Worm (Caenorhabditis elegans): ENCODE results near the gene F53F8.6.

The F53F8.6 gene

ce11 chrV:20693968-20694367 is 10.1 kb upstream of the F53F8.6 start (continued):
- TF ChIP-seq bed-2 (GFP tag; IDR thresholded peaks at IDR 0.05) (no peak), ceh-58 (GFP tag; IDR thresholded peaks at IDR 0.05) (0 out of 2 replicates have a peak, but pooled peaks have one; percentile 83), lir-1 (GFP tag; conservative IDR thresholded peaks at IDR 0.05) (peak; percentile 63), efl-1 (GFP tag; optimal IDR thresholded peaks at IDR 0.05) (no peak), mcd-1 (GFP tag; IDR thresholded peaks at IDR 0.05) (peak; percentile 53), let-526 (GFP tag; IDR thresholded peaks at IDR 0.05) (no peak), Y67H2A.10 (GFP tag; conservative IDR thresholded peaks at IDR 0.05) (no peak), F22D6.2 (tag; optimal IDR thresholded peaks at IDR 0.05) (no peak), madf-6 (GFP tag; IDR thresholded peaks at IDR 0.05) (peak; percentile 26; the same call in 1 of the 2 replicates), ztf-18 (tag; optimal IDR thresholded peaks at IDR 0.05) (peak; percentile 67), repo-1 (tag; optimal IDR thresholded peaks at IDR 0.05) (peak; percentile 72), lsl-1 (GFP tag; optimal IDR thresholded peaks at IDR 0.05) (peak; percentile 32), cebp-1 (GFP tag; IDR thresholded peaks at IDR 0.05) (no peak), cebp-1 (tag; optimal IDR thresholded peaks at IDR 0.05) (peak; percentile 63), ceh-91 (GFP tag; IDR thresholded peaks at IDR 0.05) (no peak), ets-4 (GFP tag; optimal IDR thresholded peaks at IDR 0.05) (peak; percentile 32), K12H6.12 (tag; optimal IDR thresholded peaks at IDR 0.05) (peak; percentile 33), sea-2 (GFP tag; IDR thresholded peaks at IDR 0.05) (0 out of 2 replicates have a peak, but pooled peaks have one; percentile 27), F23B12.7 (tag; optimal IDR thresholded peaks at IDR 0.05; ENCODE audit: insufficient read depth) (peak; percentile 33), ama-1 (optimal IDR thresholded peaks at IDR 0.05) (no peak), ama-1 (GFP tag; optimal IDR thresholded peaks at IDR 0.05) (peak; percentile 18 to 75), bed-1 (GFP tag; IDR thresholded peaks at IDR 0.05) (no peak), atf-7 (tag; optimal IDR thresholded peaks at IDR 0.05) (peak; percentile 3), B0336.3 (GFP tag; IDR thresholded peaks at IDR 0.05) (0 out of 2 replicates have a peak, but pooled peaks have one; percentile 47), F37B4.10 (GFP tag; IDR thresholded peaks at IDR 0.05) (no peak), mes-4 (tag; optimal IDR thresholded peaks at IDR 0.05) (no peak), C06A6.2 (GFP tag; conservative IDR thresholded peaks at IDR 0.05) (peak; percentile 37; the same call in 1 of the 2 replicates), tlf-1 (GFP tag; optimal IDR thresholded peaks at IDR 0.05) (no peak), ceh-100 (GFP tag; IDR thresholded peaks at IDR 0.05) (peak; percentile 35; the same call in 1 of the 2 replicates), ceh-79 (tag; optimal IDR thresholded peaks at IDR 0.05) (peak; percentile 2), tbx-9 (tag; optimal IDR thresholded peaks at IDR 0.05; ENCODE audit: borderline replicate concordance) (peak; percentile 7), nfya-1 (tag; optimal IDR thresholded peaks at IDR 0.05; ENCODE audit: borderline replicate concordance, insufficient read depth) (no peak)

DNA sequence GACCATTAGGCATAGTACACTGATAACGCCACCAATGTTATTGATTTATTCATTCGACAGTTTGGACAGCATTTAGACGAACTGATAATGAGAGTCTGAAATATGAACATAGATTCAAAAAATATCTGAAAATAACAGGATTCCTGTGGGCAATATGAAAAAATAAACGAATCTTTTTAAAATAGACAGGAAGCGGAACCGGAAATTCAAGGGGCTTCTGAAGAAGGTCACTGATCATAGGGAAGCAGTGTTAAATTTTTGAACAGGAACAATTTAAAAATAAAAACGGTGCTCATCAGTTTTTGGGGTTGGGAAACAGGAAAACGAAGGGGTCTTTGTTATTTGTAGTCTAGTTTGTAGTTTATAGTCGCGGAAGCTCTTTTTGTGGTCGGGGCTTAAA is 5.8 kb upstream of the F53F8.6 start, which contains the start of gene F53F8.7:
F53F8.7 (minus strand) TSS at position 101 of the 400 bp plus-strand sequence.
- TF ChIP-seq hlh-12 (tag; optimal IDR thresholded peaks at IDR 0.05) = no peak
- no peak for TF ChIP-seq snpc-1.3 (tag; optimal IDR thresholded peaks at IDR 0.05; ENCODE audit: insufficient read depth)
- TF ChIP-seq aptf-2 (GFP tag; conservative IDR thresholded peaks at IDR 0.05) = no peak
- TF ChIP-seq sptf-2 (GFP tag; optimal IDR thresholded peaks at IDR 0.05) = no peak

DNA sequence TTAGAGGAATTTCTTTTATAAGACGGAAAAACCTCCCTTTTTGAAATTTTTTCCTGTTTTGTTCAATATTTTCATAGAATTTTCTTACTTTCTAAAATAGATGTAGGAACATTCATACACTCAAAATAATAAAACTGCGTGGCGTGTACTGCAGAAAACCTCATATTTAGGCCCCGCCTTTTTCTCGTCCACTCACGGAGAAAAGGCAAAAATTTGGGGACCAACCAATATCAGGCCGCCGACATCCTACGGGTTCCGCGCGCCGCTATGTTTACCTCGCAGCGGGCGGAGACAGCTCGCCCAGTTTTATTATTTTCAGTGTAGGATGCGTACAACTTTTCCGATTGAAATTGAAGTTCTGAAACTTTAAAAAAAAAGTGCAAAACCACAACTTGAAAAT is 5.2 kb upstream of the F53F8.6 start:
- peak; percentile 91 for TF ChIP-seq snpc-4 (GFP tag; optimal IDR thresholded peaks at IDR 0.05)
- TF ChIP-seq snpc-4 (tag; optimal IDR thresholded peaks at IDR 0.05) = peak; percentile 63 to 96 (median 92)
- TF ChIP-seq hmg-1.2 (GFP tag; IDR thresholded peaks at IDR 0.05) = peak; percentile 86
- TF ChIP-seq attf-6 (GFP tag; IDR thresholded peaks at IDR 0.05) = 0 out of 2 replicates have a peak, but pooled peaks have one; percentile 38
- TF ChIP-seq tbp1 (GFP tag; optimal IDR thresholded peaks at IDR 0.05) = peak; percentile 55
- TF ChIP-seq snpc-1.3 (tag; optimal IDR thresholded peaks at IDR 0.05; ENCODE audit: insufficient read depth) = peak; percentile 24
- TF ChIP-seq snpc-3.4 (tag; optimal IDR thresholded peaks at IDR 0.05) = peak; percentile 64
- TF ChIP-seq snpc-1.1 (tag; optimal IDR thresholded peaks at IDR 0.05; ENCODE audit: insufficient read depth) = peak; percentile 91
- TF ChIP-seq lsl-1 (GFP tag; optimal IDR thresholded peaks at IDR 0.05) = peak; percentile 27
- TF ChIP-seq him-1 (tag; optimal IDR thresholded peaks at IDR 0.05) = peak; percentile 68
- peak; percentile 41 for TF ChIP-seq pbrm-1 (GFP tag; IDR thresholded peaks at IDR 0.05)
- TF ChIP-seq D2030.7 (GFP tag; IDR thresholded peaks at IDR 0.05) = peak; percentile 71
- 0 out of 2 replicates have a peak, but pooled peaks have one; percentile 10 for TF ChIP-seq ekl-4 (GFP tag; IDR thresholded peaks at IDR 0.05)

Measured in whole organism, young adult.